Worm (Caenorhabditis elegans): ENCODE data around the gene tbc-12.

The tbc-12 gene

ce11 chrX:2569040-2569439 lies 36.8 kb upstream of the tbc-12 start (continued):
- TF ChIP-seq T26A8.4 (GFP tag; IDR thresholded peaks at IDR 0.05) (no peak), Y75B8A.6 (GFP tag; IDR thresholded peaks at IDR 0.05) (no peak), ceh-62 (tag; optimal IDR thresholded peaks at IDR 0.05) (no peak), hmg-1.1 (GFP tag; IDR thresholded peaks at IDR 0.05) (peak; percentile 36; the same call in 1 of the 2 replicates), lir-3 (tag; optimal IDR thresholded peaks at IDR 0.05) (no peak), lin-13 (GFP tag; optimal IDR thresholded peaks at IDR 0.05) (no peak), F44E2.7 (GFP tag; IDR thresholded peaks at IDR 0.05) (no peak), ceh-32 (tag; optimal IDR thresholded peaks at IDR 0.05; ENCODE audit: poor library complexity) (no peak), set-16 (GFP tag; IDR thresholded peaks at IDR 0.05) (no peak), duxl-1 (tag; optimal IDR thresholded peaks at IDR 0.05; ENCODE audit: poor library complexity) (no peak), jun-1 (tag; optimal IDR thresholded peaks at IDR 0.05) (no peak), unc-39 (tag; optimal IDR thresholded peaks at IDR 0.05) (no peak), mdl-1 (tag; optimal IDR thresholded peaks at IDR 0.05) (peak in 1 of 2 experiments; percentile 46), aly-2 (tag; optimal IDR thresholded peaks at IDR 0.05) (no peak), nhr-102 (tag; optimal IDR thresholded peaks at IDR 0.05) (peak; percentile 82), nhr-48 (tag; optimal IDR thresholded peaks at IDR 0.05) (peak; percentile 85), Y105C5A.15 (GFP tag; IDR thresholded peaks at IDR 0.05) (no peak), nhr-6 (tag; optimal IDR thresholded peaks at IDR 0.05) (no peak), lin-1 (GFP tag; IDR thresholded peaks at IDR 0.05) (0 out of 2 replicates have a peak, but pooled peaks have one; percentile 33), pha-4 (GFP tag; IDR thresholded peaks at IDR 0.05) (no peak), pha-4 (tag; optimal IDR thresholded peaks at IDR 0.05) (no peak), ctbp-1 (GFP tag; IDR thresholded peaks at IDR 0.05) (no peak), nhr-25 (tag; optimal IDR thresholded peaks at IDR 0.05; ENCODE audit: borderline replicate concordance, insufficient read depth) (no peak), ceh-44 (GFP tag; IDR thresholded peaks at IDR 0.05) (no peak), tra-1 (GFP tag; IDR thresholded peaks at IDR 0.05) (peak; percentile 90), ceh-20 (GFP tag; IDR thresholded peaks at IDR 0.05) (no peak), daf-19 (GFP tag; conservative IDR thresholded peaks at IDR 0.05) (no peak), ceh-28 (tag; optimal IDR thresholded peaks at IDR 0.05) (no peak), hlh-30 (tag; optimal IDR thresholded peaks at IDR 0.05; ENCODE audit: insufficient read depth) (peak; percentile 26), fos-1 (tag; optimal IDR thresholded peaks at IDR 0.05) (no peak), pqm-1 (tag; optimal IDR thresholded peaks at IDR 0.05) (peak; percentile 94), zag-1 (tag; optimal IDR thresholded peaks at IDR 0.05) (no peak), lsy-2 (tag; optimal IDR thresholded peaks at IDR 0.05) (no peak), F37D6.2 (tag; optimal IDR thresholded peaks at IDR 0.05) (no peak), lin-29 (GFP tag; IDR thresholded peaks at IDR 0.05) (no peak), ztf-11 (tag; optimal IDR thresholded peaks at IDR 0.05) (no peak), saeg-2 (GFP tag; IDR thresholded peaks at IDR 0.05) (no peak), gei-8 (GFP tag; optimal IDR thresholded peaks at IDR 0.05) (peak; percentile 75), daf-8 (GFP tag; IDR thresholded peaks at IDR 0.05) (no peak), snpc-4 (tag; optimal IDR thresholded peaks at IDR 0.05) (no peak), zfp-3 (GFP tag; conservative IDR thresholded peaks at IDR 0.05) (0 out of 2 replicates have a peak, but pooled peaks have one; percentile 23), F26F4.8 (GFP tag; conservative IDR thresholded peaks at IDR 0.05) (no peak), nhr-11 (tag; optimal IDR thresholded peaks at IDR 0.05) (no peak), nhr-42 (GFP tag; IDR thresholded peaks at IDR 0.05) (no peak), Y48G9A.11 (GFP tag; IDR thresholded peaks at IDR 0.05) (no peak), ceh-82 (tag; optimal IDR thresholded peaks at IDR 0.05) (no peak), spr-1 (tag; optimal IDR thresholded peaks at IDR 0.05) (no peak), cey-2 (tag; optimal IDR thresholded peaks at IDR 0.05; ENCODE audit: borderline replicate concordance, insufficient read depth) (no peak), ZK337.2 (GFP tag; IDR thresholded peaks at IDR 0.05) (no peak), tag-97 (GFP tag; IDR thresholded peaks at IDR 0.05) (no peak), lim-7 (GFP tag; IDR thresholded peaks at IDR 0.05) (no peak)
